Comparison of ENCODE assay signal across 5 fruit fly cellular contexts in genomic region chr3L:14786230-14786850, dm6.
A peak's percentile ranks its signal among the peaks of the same experiment; 100 is the strongest.
TF ChIP-seq lines count a peak whose summit lies in the region.

bmm (minus strand) TSS chr3L:14786412.
Tdrd3 (plus strand) TSS chr3L:14786791.

- TF ChIP-seq CTCF in whole organism, embryonic (GFP tag; optimal IDR thresholded peaks at IDR 0.05; lab: Kevin White, UChicago), result no peak

TF ChIP-seq in whole organism, adult, 20 proteins besides CTCF, POLR2A, EP300 and RAD21 (continues in another document):
- TF ChIP-seq kay (GFP tag; lab: Kevin White, UChicago; ENCODE audit: borderline replicate concordance) (no peak), CG11617 (GFP tag; optimal IDR thresholded peaks at IDR 0.05; lab: Kevin White, UChicago) (peak; percentile 93), ovo (GFP tag; optimal IDR thresholded peaks at IDR 0.05; lab: Kevin White, UChicago) (peak; percentile 69), Mnt (GFP tag; optimal IDR thresholded peaks at IDR 0.05; lab: Kevin White, UChicago) (peak; percentile 57), CG1620 (GFP tag; optimal IDR thresholded peaks at IDR 0.05; lab: Kevin White, UChicago) (peak; percentile 63), CG5204 (GFP tag; optimal IDR thresholded peaks at IDR 0.05; lab: Kevin White, UChicago) (peak; percentile 73), CG7101 (tag; optimal IDR thresholded peaks at IDR 0.05; lab: Kevin White, UChicago) (peak; percentile 91), bab1 (GFP tag; optimal IDR thresholded peaks at IDR 0.05; lab: Kevin White, UChicago) (peak; percentile 88), CG12768 (GFP tag; optimal IDR thresholded peaks at IDR 0.05; lab: Kevin White, UChicago) (peak; percentile 64), CG33017 (tag; optimal IDR thresholded peaks at IDR 0.05; lab: Kevin White, UChicago) (peak; percentile 71), pad (GFP tag; optimal IDR thresholded peaks at IDR 0.05; lab: Kevin White, UChicago) (peak; percentile 73), toe (GFP tag; optimal IDR thresholded peaks at IDR 0.05; lab: Kevin White, UChicago) (peak; percentile 82), CG7045 (GFP tag; optimal IDR thresholded peaks at IDR 0.05; lab: Kevin White, UChicago) (peak; percentile 82), Clk (GFP tag; optimal IDR thresholded peaks at IDR 0.05; lab: Kevin White, UChicago) (peak; percentile 77), CG14711 (tag; optimal IDR thresholded peaks at IDR 0.05; lab: Kevin White, UChicago) (peak; percentile 80), Hr96 (GFP tag; optimal IDR thresholded peaks at IDR 0.05; lab: Kevin White, UChicago) (peak; percentile 55), cic (GFP tag; optimal IDR thresholded peaks at IDR 0.05; lab: Kevin White, UChicago) (peak; percentile 53), tj (GFP tag; optimal IDR thresholded peaks at IDR 0.05; lab: Kevin White, UChicago) (peak; percentile 80)

TF ChIP-seq in whole organism, embryonic, 481 proteins besides CTCF, POLR2A, EP300 and RAD21 (continues in another document):
- TF ChIP-seq CG3281 (GFP tag; optimal IDR thresholded peaks at IDR 0.05; lab: Kevin White, UChicago), result peak; percentile 79
- peak; percentile 93 for TF ChIP-seq nmo (GFP tag; optimal IDR thresholded peaks at IDR 0.05; lab: Kevin White, UChicago)
- no peak for TF ChIP-seq CG10565 (GFP tag; optimal IDR thresholded peaks at IDR 0.05; lab: Kevin White, UChicago)
- no peak for TF ChIP-seq zf30C (GFP tag; optimal IDR thresholded peaks at IDR 0.05; lab: Kevin White, UChicago)
- peak; percentile 73 for TF ChIP-seq lab (GFP tag; optimal IDR thresholded peaks at IDR 0.05; lab: Kevin White, UChicago)
- TF ChIP-seq Dip2 (GFP tag; IDR thresholded peaks at IDR 0.05; lab: Robert Waterston, UW), result no peak
- peak; percentile 84 for TF ChIP-seq hb (GFP tag; IDR thresholded peaks at IDR 0.05; lab: Robert Waterston, UW; ENCODE audit: partially characterized antibody)
- TF ChIP-seq ATbp (GFP tag; optimal IDR thresholded peaks at IDR 0.05; lab: Kevin White, UChicago), result peak; percentile 49
- TF ChIP-seq ftz-f1 (GFP tag; optimal IDR thresholded peaks at IDR 0.05; lab: Kevin White, UChicago), result no peak
- TF ChIP-seq Pdp1 (GFP tag; optimal IDR thresholded peaks at IDR 0.05; lab: Kevin White, UChicago), result peak; percentile 34 to 38
- TF ChIP-seq Hmx (GFP tag; optimal IDR thresholded peaks at IDR 0.05; lab: Kevin White, UChicago), result no peak
- TF ChIP-seq ac (GFP tag; optimal IDR thresholded peaks at IDR 0.05; lab: Kevin White, UChicago), result no peak
- peak; percentile 83 for TF ChIP-seq CG12104 (GFP tag; optimal IDR thresholded peaks at IDR 0.05; lab: Kevin White, UChicago)
- TF ChIP-seq Hr3 (GFP tag; optimal IDR thresholded peaks at IDR 0.05; lab: Kevin White, UChicago), result peak; percentile 89
- peak; percentile 93 for TF ChIP-seq BEAF-32 (GFP tag; optimal IDR thresholded peaks at IDR 0.05; lab: Kevin White, UChicago)
- TF ChIP-seq chm (GFP tag; IDR thresholded peaks at IDR 0.05; lab: Robert Waterston, UW), result peak; percentile 76
- peak; percentile 47 for TF ChIP-seq CG18476 (GFP tag; optimal IDR thresholded peaks at IDR 0.05; lab: Kevin White, UChicago)
- no peak for TF ChIP-seq fru (optimal IDR thresholded peaks at IDR 0.05; lab: Kevin White, UChicago)

TF ChIP-seq in whole organism, prepupa, 60 proteins besides CTCF, POLR2A, EP300 and RAD21 (continues in another document):
- TF ChIP-seq dsx (GFP tag; optimal IDR thresholded peaks at IDR 0.05; lab: Kevin White, UChicago; ENCODE audit: poor library complexity, severe bottlenecking), result peak; percentile 76
- TF ChIP-seq CG10669 (GFP tag; optimal IDR thresholded peaks at IDR 0.05; lab: Kevin White, UChicago), result peak; percentile 64
- TF ChIP-seq Sox14 (GFP tag; optimal IDR thresholded peaks at IDR 0.05; lab: Kevin White, UChicago), result peak; percentile 60
- TF ChIP-seq svp (GFP tag; lab: Kevin White, UChicago), result peak; percentile 83
- TF ChIP-seq CG3032 (tag; optimal IDR thresholded peaks at IDR 0.05; lab: Kevin White, UChicago), result peak; percentile 83
- TF ChIP-seq CG34406 (GFP tag; optimal IDR thresholded peaks at IDR 0.05; lab: Kevin White, UChicago), result peak; percentile 80
- peak; percentile 65 for TF ChIP-seq Met (GFP tag; optimal IDR thresholded peaks at IDR 0.05; lab: Kevin White, UChicago)
- peak; percentile 74 for TF ChIP-seq esn (GFP tag; optimal IDR thresholded peaks at IDR 0.05; lab: Kevin White, UChicago)
- TF ChIP-seq CG8319 (GFP tag; optimal IDR thresholded peaks at IDR 0.05; lab: Kevin White, UChicago), result peak; percentile 36
- TF ChIP-seq achi (GFP tag; optimal IDR thresholded peaks at IDR 0.05; lab: Kevin White, UChicago), result peak; percentile 82
- peak; percentile 83 for TF ChIP-seq CG32006 (GFP tag; optimal IDR thresholded peaks at IDR 0.05; lab: Kevin White, UChicago)
- TF ChIP-seq CG4318 (GFP tag; optimal IDR thresholded peaks at IDR 0.05; lab: Kevin White, UChicago), result peak; percentile 75
- peak; percentile 52; the same call in 2 of the 3 replicates for TF ChIP-seq CG6163 (GFP tag; IDR thresholded peaks at IDR 0.05; lab: Robert Waterston, UW)
- peak; percentile 33 for TF ChIP-seq CG9139 (GFP tag; optimal IDR thresholded peaks at IDR 0.05; lab: Kevin White, UChicago)
- peak; percentile 77 for TF ChIP-seq Ets96B (tag; optimal IDR thresholded peaks at IDR 0.05; lab: Kevin White, UChicago)
- peak; percentile 66 for TF ChIP-seq CG3919 (GFP tag; optimal IDR thresholded peaks at IDR 0.05; lab: Kevin White, UChicago)
- TF ChIP-seq Sox102F (GFP tag; optimal IDR thresholded peaks at IDR 0.05; lab: Kevin White, UChicago), result peak; percentile 64
- peak; percentile 23 for TF ChIP-seq vri (GFP tag; optimal IDR thresholded peaks at IDR 0.05; lab: Kevin White, UChicago)
- peak; percentile 75 for TF ChIP-seq Sox15 (GFP tag; optimal IDR thresholded peaks at IDR 0.05; lab: Kevin White, UChicago)

TF ChIP-seq in whole organism, pupa, 21 proteins besides CTCF, POLR2A, EP300 and RAD21 (continues in another document):
- TF ChIP-seq Ets98B (GFP tag; IDR thresholded peaks at IDR 0.05; lab: Robert Waterston, UW) (peak; percentile 62), CG15710 (tag; optimal IDR thresholded peaks at IDR 0.05; lab: Kevin White, UChicago) (peak; percentile 84), gl (tag; optimal IDR thresholded peaks at IDR 0.05; lab: Kevin White, UChicago) (no peak), CG32121 (GFP tag; IDR thresholded peaks at IDR 0.05; lab: Robert Waterston, UW) (peak; percentile 56), Pif1B (GFP tag; optimal IDR thresholded peaks at IDR 0.05; lab: Kevin White, UChicago) (peak; percentile 51), CG8159 (tag; optimal IDR thresholded peaks at IDR 0.05; lab: Kevin White, UChicago) (peak; percentile 98), CG10348 (GFP tag; IDR thresholded peaks at IDR 0.05; lab: Robert Waterston, UW) (no peak), fd96Ca (GFP tag; IDR thresholded peaks at IDR 0.05; lab: Robert Waterston, UW) (peak; percentile 67; the same call in 2 of the 3 replicates), CG34367 (tag; optimal IDR thresholded peaks at IDR 0.05; lab: Kevin White, UChicago) (peak; percentile 66), CG13204 (GFP tag; optimal IDR thresholded peaks at IDR 0.05; lab: Kevin White, UChicago) (no peak), Snoo (tag; optimal IDR thresholded peaks at IDR 0.05; lab: Kevin White, UChicago) (peak; percentile 66), CG4496 (GFP tag; IDR thresholded peaks at IDR 0.05; lab: Robert Waterston, UW) (peak; percentile 65; the same call in 1 of the 3 replicates), rn (GFP tag; IDR thresholded peaks at IDR 0.05; lab: Robert Waterston, UW) (peak; percentile 51; the same call in 1 of the 2 replicates), CG12605 (GFP tag; IDR thresholded peaks at IDR 0.05; lab: Robert Waterston, UW) (peak; percentile 6; the same call in 1 of the 2 replicates), CG8301 (tag; optimal IDR thresholded peaks at IDR 0.05; lab: Kevin White, UChicago) (peak; percentile 48), EcR (GFP tag; optimal IDR thresholded peaks at IDR 0.05; lab: Kevin White, UChicago) (no peak), CG14655 (GFP tag; optimal IDR thresholded peaks at IDR 0.05; lab: Kevin White, UChicago) (peak; percentile 77), D1 (tag; optimal IDR thresholded peaks at IDR 0.05; lab: Kevin White, UChicago) (no peak), Pif1A (GFP tag; optimal IDR thresholded peaks at IDR 0.05; lab: Kevin White, UChicago) (peak; percentile 69), CG17806 (tag; optimal IDR thresholded peaks at IDR 0.05; lab: Kevin White, UChicago) (peak; percentile 77)

TF ChIP-seq in whole organism, wandering third instar larva, 38 proteins besides CTCF, POLR2A, EP300 and RAD21 (continues in another document):
- TF ChIP-seq h (GFP tag; optimal IDR thresholded peaks at IDR 0.05; lab: Kevin White, UChicago) (peak; percentile 50), Hr78 (GFP tag; optimal IDR thresholded peaks at IDR 0.05; lab: Kevin White, UChicago) (no peak), Mio (GFP tag; optimal IDR thresholded peaks at IDR 0.05; lab: Kevin White, UChicago) (no peak), Vsx2 (GFP tag; optimal IDR thresholded peaks at IDR 0.05; lab: Kevin White, UChicago; ENCODE audit: partially characterized antibody) (no peak), dsf (GFP tag; optimal IDR thresholded peaks at IDR 0.05; lab: Kevin White, UChicago; ENCODE audit: borderline replicate concordance) (peak; percentile 23), Hr83 (GFP tag; optimal IDR thresholded peaks at IDR 0.05; lab: Kevin White, UChicago; ENCODE audit: poor library complexity, severe bottlenecking) (peak; percentile 90), rgr (GFP tag; optimal IDR thresholded peaks at IDR 0.05; lab: Kevin White, UChicago) (peak; percentile 77), CrebA (GFP tag; optimal IDR thresholded peaks at IDR 0.05; lab: Kevin White, UChicago; ENCODE audit: borderline replicate concordance) (no peak), Dfd (GFP tag; optimal IDR thresholded peaks at IDR 0.05; lab: Kevin White, UChicago) (no peak), sage (GFP tag; optimal IDR thresholded peaks at IDR 0.05; lab: Kevin White, UChicago) (peak; percentile 19), Hnf4 (GFP tag; optimal IDR thresholded peaks at IDR 0.05; lab: Kevin White, UChicago) (peak; percentile 74), Rel (GFP tag; optimal IDR thresholded peaks at IDR 0.05; lab: Kevin White, UChicago) (no peak), Rel (tag; optimal IDR thresholded peaks at IDR 0.05; lab: Kevin White, UChicago) (peak; percentile 48), CG32264 (GFP tag; optimal IDR thresholded peaks at IDR 0.05; lab: Kevin White, UChicago) (no peak), woc (GFP tag; optimal IDR thresholded peaks at IDR 0.05; lab: Kevin White, UChicago) (peak; percentile 64), dl (GFP tag; optimal IDR thresholded peaks at IDR 0.05; lab: Kevin White, UChicago; ENCODE audit: insufficient read depth in 1 of 2, partially characterized antibody in 2 of 2) (no peak), sv (GFP tag; optimal IDR thresholded peaks at IDR 0.05; lab: Kevin White, UChicago) (peak; percentile 58), OdsH (GFP tag; optimal IDR thresholded peaks at IDR 0.05; lab: Kevin White, UChicago) (peak; percentile 77), tai (GFP tag; optimal IDR thresholded peaks at IDR 0.05; lab: Kevin White, UChicago) (no peak), br (GFP tag; optimal IDR thresholded peaks at IDR 0.05; lab: Kevin White, UChicago) (peak; percentile 24), Sp1 (GFP tag; optimal IDR thresholded peaks at IDR 0.05; lab: Kevin White, UChicago) (peak; percentile 87), Jra (GFP tag; optimal IDR thresholded peaks at IDR 0.05; lab: Kevin White, UChicago) (no peak), lola (GFP tag; optimal IDR thresholded peaks at IDR 0.05; lab: Kevin White, UChicago) (no peak)
